Worm (Caenorhabditis elegans) whole organism, L2 larva: ENCODE results near the gene snx-17.

Experiments used
- C34F6.9 ChIP-seq: fragments of 150-350 bp; optimal IDR thresholded peaks from 2 replicates; lab custom pipeline; 2014; ENCODE audit warnings: missing biosample characterization, missing genetic modification characterization
- alr-1 ChIP-seq: fragments of 150-350 bp; optimal IDR thresholded peaks from 2 replicates; lab custom pipeline; 2014; ENCODE audit warnings: missing biosample characterization, missing genetic modification characterization
- aly-2 ChIP-seq: fragments of 150-350 bp; optimal IDR thresholded peaks from 2 replicates; lab custom pipeline; 2014; ENCODE audit warnings: missing biosample characterization, missing genetic modification characterization
- ama-1 ChIP-seq: fragments of 150-350 bp; optimal IDR thresholded peaks from 2 replicates; lab custom pipeline; 2018; ENCODE audit warnings: inconsistent platforms
- blmp-1 ChIP-seq: sonication (generic microtip); optimal IDR thresholded peaks from 2 replicates; lab custom pipeline; 2017; ENCODE audit warnings: missing genetic modification characterization, mild to moderate bottlenecking, missing compliant biosample characterization, antibody characterized with exemption, moderate library complexity; ENCODE audit not compliant: insufficient read depth
- ceh-16 ChIP-seq: fragments of 150-350 bp; optimal IDR thresholded peaks from 2 replicates; lab custom pipeline; 2014; ENCODE audit warnings: missing biosample characterization, missing genetic modification characterization
- ceh-82 ChIP-seq: fragments of 150-350 bp; optimal IDR thresholded peaks from 2 replicates; lab custom pipeline; 2014; ENCODE audit warnings: missing biosample characterization, missing genetic modification characterization
- egl-27 ChIP-seq: sonication (generic microtip); optimal IDR thresholded peaks from 3 replicates; lab custom pipeline; 2017; ENCODE audit warnings: missing biosample characterization, missing genetic modification reagents, missing genetic modification characterization
- elt-1 ChIP-seq: fragments of 150-350 bp; optimal IDR thresholded peaks from 2 replicates; lab custom pipeline; 2014; ENCODE audit warnings: missing biosample characterization, missing genetic modification characterization
- elt-3 ChIP-seq: sonication (generic microtip); optimal IDR thresholded peaks from 2 replicates; lab custom pipeline; 2017; ENCODE audit warnings: missing biosample characterization, missing genetic modification characterization
- fos-1 ChIP-seq: fragments of 150-350 bp; optimal IDR thresholded peaks from 2 replicates; lab custom pipeline; 2014; ENCODE audit warnings: missing biosample characterization, missing genetic modification characterization
- gmeb-1 ChIP-seq: fragments of 150-350 bp; optimal IDR thresholded peaks from 2 replicates; lab custom pipeline; 2014; ENCODE audit warnings: missing biosample characterization, missing genetic modification characterization
- lin-11 ChIP-seq: fragments of 150-350 bp; sonication (generic microtip); optimal IDR thresholded peaks from 2 replicates; lab custom pipeline; 2014; ENCODE audit warnings: missing biosample characterization, missing genetic modification characterization, inconsistent platforms, mixed read lengths
- lin-13 ChIP-seq: fragments of 150-350 bp; optimal IDR thresholded peaks from 2 replicates; lab custom pipeline; 2014; ENCODE audit warnings: missing biosample characterization, missing genetic modification reagents, missing genetic modification characterization
- lin-39 ChIP-seq: fragments of 150-350 bp; optimal IDR thresholded peaks from 2 replicates; lab custom pipeline; 2014; ENCODE audit warnings: missing biosample characterization, missing genetic modification reagents, missing genetic modification characterization
- mab-5 ChIP-seq: fragments of 150-350 bp; optimal IDR thresholded peaks from 2 replicates; lab custom pipeline; 2014; ENCODE audit warnings: missing biosample characterization, missing genetic modification characterization
- mdl-1 ChIP-seq, 2 experiments: fragments of 150-350 bp in 1 of 2; sonication (generic microtip) in 1 of 2; optimal IDR thresholded peaks; 2 replicates each; lab custom pipeline; 2017; ENCODE audit warnings: missing biosample characterization in 2 of 2, missing genetic modification characterization in 2 of 2
- nhr-10 ChIP-seq: sonication (generic microtip); optimal IDR thresholded peaks from 2 replicates; lab custom pipeline; 2017; ENCODE audit warnings: missing biosample characterization, missing genetic modification characterization
- nhr-11 ChIP-seq: fragments of 150-350 bp; optimal IDR thresholded peaks from 2 replicates; lab custom pipeline; 2014; ENCODE audit warnings: missing biosample characterization, missing genetic modification characterization
- nhr-12 ChIP-seq: fragments of 150-350 bp; optimal IDR thresholded peaks from 2 replicates; lab custom pipeline; 2014; ENCODE audit warnings: missing biosample characterization, missing genetic modification characterization
- nhr-129 ChIP-seq: fragments of 150-350 bp; optimal IDR thresholded peaks from 2 replicates; lab custom pipeline; 2014; ENCODE audit warnings: missing biosample characterization, missing genetic modification characterization
- nhr-21 ChIP-seq: fragments of 150-350 bp; optimal IDR thresholded peaks from 2 replicates; lab custom pipeline; 2014; ENCODE audit warnings: missing biosample characterization, missing genetic modification characterization
- nhr-23 ChIP-seq: fragments of 150-350 bp; optimal IDR thresholded peaks from 2 replicates; lab custom pipeline; 2014; ENCODE audit warnings: missing biosample characterization, missing genetic modification reagents, missing genetic modification characterization
- nhr-237 ChIP-seq: fragments of 150-350 bp; optimal IDR thresholded peaks from 2 replicates; lab custom pipeline; 2014; ENCODE audit warnings: missing biosample characterization, missing genetic modification characterization
- nhr-25 ChIP-seq: fragments of 150-350 bp; sonication (generic microtip); optimal IDR thresholded peaks from 3 replicates; lab custom pipeline; 2014; ENCODE audit warnings: missing biosample characterization, missing genetic modification characterization
- nhr-6 ChIP-seq: fragments of 150-350 bp; optimal IDR thresholded peaks from 2 replicates; lab custom pipeline; 2014; ENCODE audit warnings: missing biosample characterization, missing genetic modification characterization
- peb-1 ChIP-seq: fragments of 150-350 bp; optimal IDR thresholded peaks from 2 replicates; lab custom pipeline; 2014; ENCODE audit warnings: missing biosample characterization, missing genetic modification characterization
- sem-4 ChIP-seq: fragments of 150-350 bp; optimal IDR thresholded peaks from 2 replicates; lab custom pipeline; 2014; ENCODE audit warnings: missing biosample characterization, missing genetic modification reagents, missing genetic modification characterization
- sma-3 ChIP-seq: sonication (generic microtip); optimal IDR thresholded peaks from 2 replicates; lab custom pipeline; 2016; ENCODE audit warnings: missing genetic modification reagents, missing genetic modification characterization, missing compliant biosample characterization
- sma-9 ChIP-seq, 2 experiments: fragments of 150-350 bp in 1 of 2; sonication (generic microtip) in 1 of 2; optimal IDR thresholded peaks; 2 replicates each; lab custom pipeline; 2014 to 2016; ENCODE audit warnings: missing genetic modification characterization in 2 of 2, mild to moderate bottlenecking in 1 of 2, missing biosample characterization in 1 of 2, missing compliant biosample characterization in 1 of 2, missing genetic modification reagents in 1 of 2, moderate library complexity in 1 of 2
- snpc-4 ChIP-seq: fragments of 150-350 bp; optimal IDR thresholded peaks from 2 replicates; lab custom pipeline; 2014; ENCODE audit warnings: missing biosample characterization, missing genetic modification characterization
- unc-39 ChIP-seq: fragments of 150-350 bp; optimal IDR thresholded peaks from 2 replicates; lab custom pipeline; 2014; ENCODE audit warnings: missing biosample characterization, missing genetic modification characterization
- unc-55 ChIP-seq: fragments of 150-350 bp; sonication (generic microtip); optimal IDR thresholded peaks from 3 replicates; lab custom pipeline; 2014; ENCODE audit warnings: missing biosample characterization, missing genetic modification reagents, missing genetic modification characterization
- unc-62 ChIP-seq: fragments of 150-350 bp; optimal IDR thresholded peaks from 2 replicates; lab custom pipeline; 2014; ENCODE audit warnings: missing biosample characterization, missing genetic modification reagents, missing genetic modification characterization
- zag-1 ChIP-seq: fragments of 150-350 bp; optimal IDR thresholded peaks from 2 replicates; lab custom pipeline; 2014; ENCODE audit warnings: missing biosample characterization, missing genetic modification characterization
- ztf-1 ChIP-seq: fragments of 200-800 bp; sonication (Bioruptor generic); conservative IDR thresholded peaks from 2 replicates; pipeline ENCODE4 v1.3.6; 2022; ENCODE audit warnings: missing genetic modification characterization, missing compliant biosample characterization
- ztf-11 ChIP-seq: sonication (generic microtip); optimal IDR thresholded peaks from 2 replicates; lab custom pipeline; 2017; ENCODE audit warnings: missing biosample characterization, missing genetic modification characterization
- ztf-4 ChIP-seq: fragments of 150-350 bp; optimal IDR thresholded peaks from 2 replicates; lab custom pipeline; 2014; ENCODE audit warnings: missing biosample characterization, missing genetic modification characterization

Gene snx-17

ce11 chrX:13143236-13143635 lies 21.1 kb upstream of the snx-17 start:
- TF ChIP-seq nhr-129 (tag; lab: Kevin White, UChicago) (peak; percentile 13), fos-1 (no peak), ztf-1 (no peak)

- no peak for TF ChIP-seq lin-13 (GFP tag; lab: Kevin White, UChicago)
- no peak for TF ChIP-seq unc-62 (GFP tag; lab: Kevin White, UChicago)
- TF ChIP-seq unc-39 (tag; lab: Kevin White, UChicago), result no peak
- TF ChIP-seq sma-3 (GFP tag; lab: Kevin White, UChicago), result peak; percentile 35
- peak; percentile 31 for TF ChIP-seq gmeb-1 (tag; lab: Kevin White, UChicago)
- TF ChIP-seq nhr-11, result no peak
- no peak for TF ChIP-seq zag-1
- TF ChIP-seq ztf-4 (tag; lab: Kevin White, UChicago), result peak; percentile 20
- TF ChIP-seq nhr-12, result no peak
- peak; percentile 39 for TF ChIP-seq nhr-6
- TF ChIP-seq C34F6.9 (tag; lab: Kevin White, UChicago), result peak; percentile 41
- TF ChIP-seq nhr-25 (tag; lab: Kevin White, UChicago), result peak; percentile 84
- no peak for TF ChIP-seq peb-1 (tag; lab: Kevin White, UChicago)
- no peak for TF ChIP-seq alr-1 (tag; lab: Kevin White, UChicago)
- peak; percentile 61 for TF ChIP-seq fos-1
- no peak for TF ChIP-seq elt-3 (tag; lab: Kevin White, UChicago)
- peak; percentile 84 for TF ChIP-seq nhr-21
- peak; percentile 70 for TF ChIP-seq nhr-129 (tag; lab: Kevin White, UChicago)
- peak; percentile 62 for TF ChIP-seq sem-4 (tag; lab: Kevin White, UChicago)
- no peak for TF ChIP-seq lin-11
- peak; percentile 73 for TF ChIP-seq sma-9 (GFP tag; optimal IDR thresholded peaks at IDR 0.05; lab: Kevin White, UChicago)
- no peak for TF ChIP-seq sma-9 (tag; optimal IDR thresholded peaks at IDR 0.05; lab: Kevin White, UChicago)
- no peak for TF ChIP-seq nhr-237
- peak; percentile 58 for TF ChIP-seq blmp-1 (tag; lab: Kevin White, UChicago)
- no peak for TF ChIP-seq ztf-11 (tag; lab: Kevin White, UChicago)
- TF ChIP-seq ceh-16 (tag; lab: Kevin White, UChicago), result peak; percentile 89
- peak; percentile 92 for TF ChIP-seq elt-1 (tag; lab: Kevin White, UChicago)
- TF ChIP-seq egl-27, result peak; percentile 43
- no peak for TF ChIP-seq ztf-1
- TF ChIP-seq lin-39, result no peak
- no peak for TF ChIP-seq unc-55 (GFP tag; lab: Kevin White, UChicago)
- TF ChIP-seq ama-1, result no peak
- no peak for TF ChIP-seq aly-2 (tag; lab: Kevin White, UChicago)
- no peak for TF ChIP-seq snpc-4 (tag; lab: Kevin White, UChicago)
These were observed 19.3 kb upstream of the snx-17 start, which contains the start of gene F09A5.3 for ce11 chrX:13141440-13141839. Gene F09A5.3 (plus strand): TSS chrX:13141601.

DNA sequence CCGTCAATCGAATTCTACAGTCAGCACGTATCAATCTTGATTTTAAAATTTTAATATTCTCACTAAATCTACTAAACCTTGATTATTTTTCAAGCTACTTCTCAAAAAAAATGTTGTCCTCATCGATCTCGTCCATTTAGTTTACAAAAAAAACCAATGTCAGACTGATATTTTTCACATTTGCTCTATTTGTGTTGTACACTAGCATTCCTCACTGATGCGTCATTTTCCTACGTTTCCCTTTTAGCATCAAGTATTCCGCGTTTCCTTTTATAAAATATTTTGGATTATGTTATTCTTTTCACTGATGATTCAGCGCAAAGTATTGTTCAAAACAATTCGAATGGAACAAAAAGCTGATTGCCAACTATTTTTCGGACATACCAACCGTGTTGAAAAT lies 17.4 kb upstream of the snx-17 start, which contains the start of gene ttr-34:
TSS of gene ttr-34 (plus strand) at position 301 of the 400 bp plus-strand sequence.
- TF ChIP-seq ztf-11 (tag; lab: Kevin White, UChicago), result no peak
- TF ChIP-seq mdl-1 (tag; optimal IDR thresholded peaks at IDR 0.05; lab: Kevin White, UChicago), result no peak
- no peak for TF ChIP-seq ztf-1

DNA sequence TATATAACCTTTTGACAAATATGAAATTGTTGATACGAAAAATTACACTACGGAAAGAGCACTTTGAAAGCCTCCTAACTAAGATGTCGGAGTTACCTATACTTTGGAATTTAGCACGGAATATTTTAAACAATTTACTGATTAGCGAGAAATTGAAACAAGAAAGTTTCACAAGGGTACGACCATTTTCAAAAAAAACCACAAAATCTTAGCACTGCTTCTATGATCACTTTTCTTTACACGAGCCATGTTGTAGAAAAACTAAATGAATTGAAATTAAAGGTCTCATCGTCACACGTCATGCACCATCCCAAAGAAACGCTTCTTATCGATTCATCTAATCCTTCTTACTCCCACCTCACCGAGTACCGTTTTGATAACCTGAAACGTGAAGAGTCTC lies 12.7 kb upstream of the snx-17 start, which contains the start of gene F09A5.2:
TSS of gene F09A5.2 (plus strand) at position 301 of the 400 bp plus-strand sequence.
- TF ChIP-seq egl-27 (no peak), nhr-21 (no peak), fos-1 (no peak), aly-2 (tag; lab: Kevin White, UChicago) (no peak), unc-39 (tag; lab: Kevin White, UChicago) (no peak), snpc-4 (tag; lab: Kevin White, UChicago) (no peak), ztf-1 (no peak), mab-5 (tag; lab: Kevin White, UChicago) (no peak), C34F6.9 (tag; lab: Kevin White, UChicago) (no peak), nhr-23 (tag; lab: Kevin White, UChicago) (no peak), ceh-82 (tag; lab: Kevin White, UChicago) (no peak), nhr-10 (tag; lab: Kevin White, UChicago) (no peak), nhr-25 (tag; lab: Kevin White, UChicago) (no peak), unc-55 (GFP tag; lab: Kevin White, UChicago) (no peak), alr-1 (tag; lab: Kevin White, UChicago) (no peak)
